Worm (Caenorhabditis elegans): ENCODE data around the gene swsn-3.

The swsn-3 gene

ce11 chrIII:2739469-2739868 lies 29.0 kb downstream of the swsn-3 start, which contains the start of gene cest-25:
Gene cest-25, minus strand, starts transcription at chrIII:2739531.
- TF ChIP-seq nhr-6 (tag; optimal IDR thresholded peaks at IDR 0.05) (no peak), T26A8.4 (GFP tag; IDR thresholded peaks at IDR 0.05) (no peak), nhr-10 (tag; optimal IDR thresholded peaks at IDR 0.05) (no peak), set-16 (GFP tag; IDR thresholded peaks at IDR 0.05) (no peak), F49E8.2 (tag; optimal IDR thresholded peaks at IDR 0.05; ENCODE audit: borderline replicate concordance) (no peak), nhr-102 (tag; optimal IDR thresholded peaks at IDR 0.05) (peak; percentile 7), arid-1 (GFP tag; conservative IDR thresholded peaks at IDR 0.05) (no peak), lir-3 (tag; optimal IDR thresholded peaks at IDR 0.05) (no peak), fkh-10 (GFP tag; optimal IDR thresholded peaks at IDR 0.05) (no peak), ceh-62 (tag; optimal IDR thresholded peaks at IDR 0.05) (no peak), nhr-77 (tag; optimal IDR thresholded peaks at IDR 0.05) (peak; percentile 71), ceh-20 (GFP tag; IDR thresholded peaks at IDR 0.05) (no peak), ztf-7 (tag; optimal IDR thresholded peaks at IDR 0.05) (no peak), nhr-42 (GFP tag; IDR thresholded peaks at IDR 0.05) (no peak), F26F4.8 (GFP tag; conservative IDR thresholded peaks at IDR 0.05) (no peak), R02D3.7 (tag; optimal IDR thresholded peaks at IDR 0.05) (no peak), zfp-2 (tag; optimal IDR thresholded peaks at IDR 0.05) (no peak), daf-8 (GFP tag; IDR thresholded peaks at IDR 0.05) (no peak), mdl-1 (tag; optimal IDR thresholded peaks at IDR 0.05) (no peak), nhr-41 (GFP tag; IDR thresholded peaks at IDR 0.05) (no peak), mxl-3 (GFP tag; optimal IDR thresholded peaks at IDR 0.05) (no peak), daf-12 (tag; optimal IDR thresholded peaks at IDR 0.05) (no peak), dmd-6 (GFP tag; IDR thresholded peaks at IDR 0.05) (peak; percentile 77), spr-3 (GFP tag; optimal IDR thresholded peaks at IDR 0.05) (no peak), hlh-11 (tag; optimal IDR thresholded peaks at IDR 0.05) (peak; percentile 71), saeg-2 (GFP tag; IDR thresholded peaks at IDR 0.05) (no peak), zip-2 (tag; optimal IDR thresholded peaks at IDR 0.05) (no peak), lin-13 (GFP tag; optimal IDR thresholded peaks at IDR 0.05) (no peak), Y75B8A.6 (GFP tag; IDR thresholded peaks at IDR 0.05) (no peak), ztf-11 (tag; optimal IDR thresholded peaks at IDR 0.05) (no peak), ceh-28 (tag; optimal IDR thresholded peaks at IDR 0.05) (no peak), lsy-2 (tag; optimal IDR thresholded peaks at IDR 0.05) (no peak), dmd-9 (GFP tag; IDR thresholded peaks at IDR 0.05) (no peak), F10B5.3 (tag; optimal IDR thresholded peaks at IDR 0.05) (no peak), ZK546.5 (tag; optimal IDR thresholded peaks at IDR 0.05) (no peak), aha-1 (tag) (no peak), pqm-1 (tag; optimal IDR thresholded peaks at IDR 0.05) (peak; percentile 97), Y48G9A.11 (GFP tag; IDR thresholded peaks at IDR 0.05) (no peak), lin-15B (tag; optimal IDR thresholded peaks at IDR 0.05) (no peak), F44E2.7 (GFP tag; IDR thresholded peaks at IDR 0.05) (no peak), php-3 (GFP tag; IDR thresholded peaks at IDR 0.05) (peak; percentile 90), daf-16 (GFP tag; optimal IDR thresholded peaks at IDR 0.05) (peak in 1 of 2 experiments; percentile 53), daf-16 (tag; optimal IDR thresholded peaks at IDR 0.05) (peak; percentile 95), mdt-29 (GFP tag; IDR thresholded peaks at IDR 0.05) (no peak), nhr-76 (tag; optimal IDR thresholded peaks at IDR 0.05) (no peak), ceh-32 (tag; optimal IDR thresholded peaks at IDR 0.05; ENCODE audit: poor library complexity) (no peak), dmd-8 (GFP tag; IDR thresholded peaks at IDR 0.05) (no peak), nhr-28 (tag; optimal IDR thresholded peaks at IDR 0.05) (peak; percentile 96), T20F7.1 (GFP tag; optimal IDR thresholded peaks at IDR 0.05) (peak; percentile 21), D1046.2 (GFP tag; IDR thresholded peaks at IDR 0.05) (no peak), lin-1 (GFP tag; IDR thresholded peaks at IDR 0.05) (0 out of 2 replicates have a peak, but pooled peaks have one; percentile 25), dve-1 (tag; optimal IDR thresholded peaks at IDR 0.05; ENCODE audit: insufficient read depth) (peak; percentile 81), nhr-48 (tag; optimal IDR thresholded peaks at IDR 0.05) (no peak), egl-43 (GFP tag; IDR thresholded peaks at IDR 0.05) (no peak)
